Fruit fly (Drosophila melanogaster) whole organism, embryonic: ENCODE data around the gene CG14036.

Source experiments
- Aef1 ChIP-seq: fragments of 200-800 bp; sonication (Bioruptor generic); IDR thresholded peaks from 3 replicates; pipeline ENCODE4 v1.3.6; 2022; ENCODE audit warnings: missing biosample characterization, missing genetic modification characterization
- CG11247 ChIP-seq: fragments of 200-800 bp; sonication (Bioruptor generic); IDR thresholded peaks from 2 replicates; pipeline ENCODE4 v1.3.6; 2022; ENCODE audit warnings: missing biosample characterization, missing genetic modification characterization
- CG11398 ChIP-seq: fragments of 200-800 bp; sonication (Bioruptor generic); optimal IDR thresholded peaks from 2 replicates; lab custom pipeline; 2016; ENCODE audit warnings: missing biosample characterization, missing genetic modification characterization
- CG12299 ChIP-seq: fragments of 200-800 bp; sonication (Bioruptor generic); optimal IDR thresholded peaks from 2 replicates; lab custom pipeline; 2018; ENCODE audit warnings: missing biosample characterization, mild to moderate bottlenecking, missing genetic modification characterization
- CG12391 ChIP-seq: fragments of 200-800 bp; sonication (Bioruptor generic); optimal IDR thresholded peaks from 3 replicates; lab custom pipeline; 2018; ENCODE audit warnings: missing biosample characterization, mild to moderate bottlenecking, missing genetic modification characterization, moderate library complexity
- CG13287 ChIP-seq: fragments of 200-800 bp; sonication (Bioruptor generic); IDR thresholded peaks from 2 replicates; pipeline ENCODE4 v1.3.6; 2022; ENCODE audit warnings: missing biosample characterization, missing genetic modification characterization; ENCODE audit not compliant: partially characterized antibody
- CG13775 ChIP-seq: fragments of 200-800 bp; sonication (Bioruptor generic); optimal IDR thresholded peaks from 3 replicates; lab custom pipeline; 2017; ENCODE audit warnings: missing biosample characterization, mild to moderate bottlenecking, missing genetic modification characterization
- CG15696 ChIP-seq: fragments of 200-800 bp; sonication (Bioruptor generic); optimal IDR thresholded peaks from 2 replicates; lab custom pipeline; 2019; ENCODE audit warnings: missing biosample characterization, mild to moderate bottlenecking, missing genetic modification characterization, moderate library complexity
- CG17612 ChIP-seq: fragments of 200-800 bp; sonication (Bioruptor generic); IDR thresholded peaks from 2 replicates; pipeline ENCODE4 v1.3.6; 2022; ENCODE audit warnings: missing biosample characterization, missing genetic modification characterization
- CG18476 ChIP-seq: fragments of 200-800 bp; sonication (Bioruptor generic); optimal IDR thresholded peaks from 2 replicates; lab custom pipeline; 2016; ENCODE audit warnings: missing biosample characterization, mild to moderate bottlenecking, missing genetic modification characterization
- CG2120 ChIP-seq: fragments of 200-800 bp; sonication (Bioruptor generic); optimal IDR thresholded peaks from 3 replicates; lab custom pipeline; 2016; ENCODE audit warnings: missing biosample characterization, missing genetic modification characterization
- CG30431 ChIP-seq: fragments of 200-800 bp; sonication (Bioruptor generic); optimal IDR thresholded peaks from 2 replicates; lab custom pipeline; 2017; ENCODE audit warnings: missing biosample characterization, missing genetic modification characterization
- CG31224 ChIP-seq: fragments of 200-800 bp; sonication (Bioruptor generic); IDR thresholded peaks from 2 replicates; pipeline ENCODE4 v1.3.6; 2022; ENCODE audit warnings: missing biosample characterization, missing genetic modification characterization
- CG32772 ChIP-seq: fragments of 200-800 bp; sonication (Bioruptor generic); IDR thresholded peaks from 2 replicates; pipeline ENCODE4 v1.3.6; 2022; ENCODE audit warnings: missing biosample characterization, missing genetic modification characterization
- CG33213 ChIP-seq: fragments of 200-800 bp; sonication (Bioruptor generic); optimal IDR thresholded peaks from 3 replicates; lab custom pipeline; 2016; ENCODE audit warnings: missing biosample characterization, missing genetic modification characterization
- CG3726 ChIP-seq: fragments of 200-800 bp; sonication (Bioruptor generic); IDR thresholded peaks from 3 replicates; pipeline ENCODE4, ENCODE4 v1.3.6; 2022; ENCODE audit warnings: missing biosample characterization, missing genetic modification characterization
- CG42726 ChIP-seq: fragments of 200-800 bp; sonication (Bioruptor generic); IDR thresholded peaks from 2 replicates; pipeline ENCODE4 v1.3.6; 2022; ENCODE audit warnings: missing biosample characterization, missing genetic modification characterization; ENCODE audit not compliant: partially characterized antibody
- CG5180 ChIP-seq: fragments of 200-800 bp; sonication (Bioruptor generic); optimal IDR thresholded peaks from 3 replicates; lab custom pipeline; 2017; ENCODE audit warnings: missing biosample characterization, missing genetic modification characterization, mild to moderate bottlenecking, moderate library complexity, missing genetic modification reagents
- CG6254 ChIP-seq: fragments of 200-800 bp; sonication (Bioruptor generic); optimal IDR thresholded peaks from 3 replicates; lab custom pipeline; 2017; ENCODE audit warnings: mild to moderate bottlenecking, missing biosample characterization, missing genetic modification reagents, missing genetic modification characterization
- CG8290 ChIP-seq, 3 experiments: fragments of 200-800 bp; sonication (Bioruptor generic); optimal IDR thresholded peaks; 2 replicates each; lab custom pipeline; 2016 to 2019; ENCODE audit warnings: missing biosample characterization in 3 of 3, missing genetic modification characterization in 3 of 3, mild to moderate bottlenecking in 2 of 3, moderate library complexity in 1 of 3
- CG9727 ChIP-seq: fragments of 200-800 bp; sonication (Bioruptor generic); optimal IDR thresholded peaks from 3 replicates; lab custom pipeline; 2017; ENCODE audit warnings: missing biosample characterization, mild to moderate bottlenecking, missing genetic modification characterization
- CkIIα-i1 ChIP-seq: fragments of 200-800 bp; sonication (Bioruptor generic); IDR thresholded peaks from 2 replicates; pipeline ENCODE4 v1.3.6; 2022; ENCODE audit warnings: missing biosample characterization, missing genetic modification characterization
- Dll ChIP-seq: fragments of 200-800 bp; sonication (Bioruptor generic); IDR thresholded peaks from 4 replicates; pipeline ENCODE4 v1.3.6; 2022; ENCODE audit warnings: missing biosample characterization, missing genetic modification characterization; ENCODE audit not compliant: partially characterized antibody
- ERR ChIP-seq: fragments of 200-800 bp; sonication (Bioruptor generic); optimal IDR thresholded peaks from 2 replicates; lab custom pipeline; 2016; ENCODE audit warnings: missing biosample characterization, missing genetic modification characterization
- Ets65A ChIP-seq: fragments of 200-800 bp; sonication (Bioruptor generic); peaks from one replicate; lab custom pipeline; 2016; ENCODE audit warnings: missing biosample characterization, missing genetic modification characterization
- MTF-1 ChIP-seq: fragments of 200-800 bp; sonication (Bioruptor generic); optimal IDR thresholded peaks from 2 replicates; lab custom pipeline; 2018; ENCODE audit warnings: missing biosample characterization, mild to moderate bottlenecking, missing genetic modification characterization, borderline replicate concordance
- Max ChIP-seq: fragments of 200-800 bp; sonication (Bioruptor generic); optimal IDR thresholded peaks from 2 replicates; lab custom pipeline; 2016; ENCODE audit warnings: missing biosample characterization, mild to moderate bottlenecking, missing genetic modification characterization
- Rfx ChIP-seq: fragments of 200-800 bp; sonication (Bioruptor generic); IDR thresholded peaks from 2 replicates; pipeline ENCODE4 v1.3.6; 2022; ENCODE audit warnings: missing biosample characterization, missing genetic modification characterization
- Six4 ChIP-seq: fragments of 200-800 bp; sonication (Bioruptor generic); optimal IDR thresholded peaks from 2 replicates; lab custom pipeline; 2016; ENCODE audit warnings: missing biosample characterization, missing genetic modification characterization
- Usf ChIP-seq: fragments of 200-800 bp; sonication (Bioruptor generic); optimal IDR thresholded peaks from 2 replicates; lab custom pipeline; 2017; ENCODE audit warnings: missing genotype, missing biosample characterization, missing genetic modification characterization
- abd-A ChIP-seq: fragments of 200-800 bp; sonication (Bioruptor generic); optimal IDR thresholded peaks from 3 replicates; lab custom pipeline; 2019; ENCODE audit warnings: missing biosample characterization, mild to moderate bottlenecking, missing genetic modification characterization, moderate library complexity
- ara ChIP-seq: fragments of 200-800 bp; sonication (Bioruptor generic); IDR thresholded peaks from 2 replicates; pipeline ENCODE4 v1.3.6; 2022; ENCODE audit warnings: missing biosample characterization, missing genetic modification characterization
- cad ChIP-seq: fragments of >200 bp; optimal IDR thresholded peaks from 2 replicates; lab custom pipeline; 2017; ENCODE audit warnings: missing biosample characterization, missing genetic modification characterization
- chn ChIP-seq: fragments of 200-800 bp; sonication (Bioruptor generic); optimal IDR thresholded peaks from 2 replicates; lab custom pipeline; 2016; ENCODE audit warnings: missing biosample characterization, missing genetic modification characterization
- corto ChIP-seq: fragments of 200-800 bp; sonication (Bioruptor generic); optimal IDR thresholded peaks from 2 replicates; lab custom pipeline; 2016; ENCODE audit warnings: missing biosample characterization, mild to moderate bottlenecking, missing genetic modification characterization, moderate library complexity
- dati ChIP-seq: fragments of 200-800 bp; sonication (Bioruptor generic); IDR thresholded peaks from 2 replicates; pipeline ENCODE4 v1.3.6; 2022; ENCODE audit warnings: missing biosample characterization, missing genetic modification characterization
- ftz-f1 ChIP-seq: fragments of 200-800 bp; sonication (Bioruptor generic); optimal IDR thresholded peaks from 2 replicates; lab custom pipeline; 2016; ENCODE audit warnings: missing biosample characterization, missing genetic modification characterization
- grau ChIP-seq: fragments of 200-800 bp; optimal IDR thresholded peaks from 3 replicates; lab custom pipeline; 2019; ENCODE audit warnings: missing biosample characterization, mild to moderate bottlenecking, missing genetic modification characterization, moderate library complexity
- gsb ChIP-seq: fragments of 200-800 bp; sonication (Bioruptor generic); IDR thresholded peaks from 2 replicates; pipeline ENCODE4 v1.3.6; 2022; ENCODE audit warnings: missing biosample characterization, missing genetic modification characterization
- inv ChIP-seq: fragments of 200-800 bp; sonication (Bioruptor generic); IDR thresholded peaks from 2 replicates; pipeline ENCODE4 v1.3.6; 2022; ENCODE audit warnings: missing biosample characterization, missing genetic modification characterization; ENCODE audit not compliant: partially characterized antibody
- kni ChIP-seq: fragments of 200-800 bp; sonication (Bioruptor generic); optimal IDR thresholded peaks from 3 replicates; lab custom pipeline; 2017; ENCODE audit warnings: mild to moderate bottlenecking, missing biosample characterization, missing genetic modification reagents, missing genetic modification characterization
- lola ChIP-seq, 3 experiments: fragments of >200 bp in 2 of 3; fragments of 200-800 bp in 1 of 3; sonication (Bioruptor generic) in 1 of 3; optimal IDR thresholded peaks; 2 replicates each; lab custom pipeline; 2017 to 2019; ENCODE audit warnings: missing biosample characterization in 3 of 3, missing genetic modification characterization in 3 of 3, mild to moderate bottlenecking in 1 of 3, moderate library complexity in 1 of 3
- onecut ChIP-seq: fragments of 200-800 bp; sonication (Bioruptor generic); IDR thresholded peaks from 2 replicates; pipeline ENCODE4 v1.3.6; 2022; ENCODE audit warnings: missing biosample characterization, missing genetic modification characterization
- pros ChIP-seq: fragments of 200-800 bp; sonication (Bioruptor generic); optimal IDR thresholded peaks from 3 replicates; lab custom pipeline; 2019; ENCODE audit warnings: missing biosample characterization, mild to moderate bottlenecking, missing genetic modification characterization, moderate library complexity
- pzg ChIP-seq: fragments of 200-800 bp; sonication (Bioruptor generic); optimal IDR thresholded peaks from 3 replicates; lab custom pipeline; 2018; ENCODE audit warnings: missing biosample characterization, mild to moderate bottlenecking, missing genetic modification characterization, moderate library complexity
- row ChIP-seq: fragments of 200-800 bp; sonication (Bioruptor generic); IDR thresholded peaks from 3 replicates; pipeline ENCODE4 v1.3.6; 2022; ENCODE audit warnings: missing biosample characterization, missing genetic modification characterization
- shn ChIP-seq: fragments of 200-800 bp; sonication (Bioruptor generic); optimal IDR thresholded peaks from 3 replicates; lab custom pipeline; 2016; ENCODE audit warnings: missing biosample characterization, missing genetic modification characterization
- sisA ChIP-seq: fragments of 200-800 bp; sonication (Bioruptor generic); IDR thresholded peaks from 2 replicates; pipeline ENCODE4 v1.3.6; 2022; ENCODE audit warnings: missing biosample characterization, missing genetic modification characterization
- zfh1 ChIP-seq: fragments of 200-800 bp; sonication (Bioruptor generic); IDR thresholded peaks from 3 replicates; pipeline ENCODE4 v1.3.6; 2022; ENCODE audit warnings: missing biosample characterization, missing genetic modification characterization

Gene CG14036

dm6 chr2L:5092992-5093695 is 38.3 kb upstream of the CG14036 start, which contains the start of gene Pgant5 (continued):
- TF ChIP-seq CG6254 (GFP tag; lab: Kevin White, UChicago): no peak
- TF ChIP-seq pros (GFP tag; lab: Kevin White, UChicago): no peak
- peak; percentile 20; the same call in 1 of the 2 replicates for TF ChIP-seq Rfx (GFP tag; lab: Robert Waterston, UW)
- no peak for TF ChIP-seq CG9727 (GFP tag; lab: Kevin White, UChicago)
- TF ChIP-seq CG11398: peak; percentile 22
- no peak for TF ChIP-seq CkIIα-i1 (GFP tag; lab: Robert Waterston, UW)
- TF ChIP-seq MTF-1 (GFP tag; lab: Kevin White, UChicago): peak; percentile 20
- TF ChIP-seq abd-A (tag; lab: Kevin White, UChicago): peak; percentile 43
- TF ChIP-seq Max (GFP tag; lab: Kevin White, UChicago): no peak
- peak; percentile 6; the same call in 1 of the 2 replicates for TF ChIP-seq ara
- TF ChIP-seq corto: no peak
- no peak for TF ChIP-seq CG15696 (tag; lab: Kevin White, UChicago)
- peak; percentile 20; the same call in 1 of the 2 replicates for TF ChIP-seq inv
- no peak for TF ChIP-seq CG31224 (GFP tag; lab: Robert Waterston, UW)
- TF ChIP-seq CG33213: no peak
- no peak for TF ChIP-seq ftz-f1
- TF ChIP-seq CG42726 (GFP tag; lab: Robert Waterston, UW): 0 out of 2 replicates have a peak, but pooled peaks have one; percentile 35
- no peak for TF ChIP-seq zfh1 (GFP tag; lab: Robert Waterston, UW)
- TF ChIP-seq pzg (GFP tag; lab: Kevin White, UChicago): peak; percentile 36
- peak; percentile 5 for TF ChIP-seq CG12299 (tag; lab: Kevin White, UChicago)
- TF ChIP-seq dati: no peak
- TF ChIP-seq CG5180 (GFP tag; lab: Kevin White, UChicago): peak; percentile 30
- no peak for TF ChIP-seq CG30431
- TF ChIP-seq Six4: no peak
- no peak for TF ChIP-seq sisA (GFP tag; lab: Robert Waterston, UW)
- TF ChIP-seq row (GFP tag; lab: Robert Waterston, UW): peak; percentile 36; the same call in 2 of the 3 replicates
- TF ChIP-seq lola (GFP tag; optimal IDR thresholded peaks at IDR 0.05; lab: Kevin White, UChicago): peak in 1 of 3 experiments; percentile 21
- TF ChIP-seq shn (GFP tag; lab: Kevin White, UChicago): no peak
- no peak for TF ChIP-seq CG8290 (GFP tag; optimal IDR thresholded peaks at IDR 0.05; lab: Kevin White, UChicago)
- peak in 1 of 2 experiments; percentile 35 for TF ChIP-seq CG8290 (tag; optimal IDR thresholded peaks at IDR 0.05; lab: Kevin White, UChicago)
- no peak for TF ChIP-seq Ets65A (GFP tag; lab: Kevin White, UChicago)
- TF ChIP-seq kni: peak; percentile 51
- no peak for TF ChIP-seq onecut
- TF ChIP-seq ERR (GFP tag; lab: Kevin White, UChicago): no peak
- TF ChIP-seq Usf (GFP tag; lab: Kevin White, UChicago): no peak
- TF ChIP-seq CG11247 (GFP tag; lab: Robert Waterston, UW): no peak
- no peak for TF ChIP-seq grau
- TF ChIP-seq CG12391: peak; percentile 47
- TF ChIP-seq CG18476: peak; percentile 100
- no peak for TF ChIP-seq gsb (GFP tag; lab: Robert Waterston, UW)
- TF ChIP-seq CG13775: no peak
- TF ChIP-seq chn (GFP tag; lab: Kevin White, UChicago): no peak
- TF ChIP-seq cad (GFP tag; lab: Kevin White, UChicago): no peak
- TF ChIP-seq CG13287 (GFP tag; lab: Robert Waterston, UW): 0 out of 2 replicates have a peak, but pooled peaks have one; percentile 59
- TF ChIP-seq Dll (GFP tag; lab: Robert Waterston, UW): no peak
- TF ChIP-seq CG17612: no peak
- peak; percentile 14 for TF ChIP-seq CG2120 (GFP tag; lab: Kevin White, UChicago)
- TF ChIP-seq CG32772 (GFP tag; lab: Robert Waterston, UW): no peak
- no peak for TF ChIP-seq CG3726 (GFP tag; lab: Robert Waterston, UW)
- TF ChIP-seq Aef1: no peak
